Fruit fly (Drosophila melanogaster): Measurements from ENCODE around the gene CrebA.

CrebA gene

DNA sequence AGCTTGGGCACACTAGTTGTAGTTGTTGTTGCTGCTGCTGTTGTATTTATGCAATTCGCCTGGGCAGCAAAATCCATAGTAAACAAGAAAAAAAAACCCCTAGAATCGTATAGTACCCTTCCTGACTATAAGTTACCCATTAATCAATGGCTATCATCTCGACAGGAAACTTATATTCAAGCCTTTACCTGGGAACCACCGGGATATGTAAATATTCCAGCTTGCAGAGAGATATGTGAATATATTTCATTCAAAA is 28.6 kb downstream of the CrebA start:
- TF ChIP-seq CG17801 (GFP tag; optimal IDR thresholded peaks at IDR 0.05; ENCODE audit: partially characterized antibody), result no peak

DNA sequence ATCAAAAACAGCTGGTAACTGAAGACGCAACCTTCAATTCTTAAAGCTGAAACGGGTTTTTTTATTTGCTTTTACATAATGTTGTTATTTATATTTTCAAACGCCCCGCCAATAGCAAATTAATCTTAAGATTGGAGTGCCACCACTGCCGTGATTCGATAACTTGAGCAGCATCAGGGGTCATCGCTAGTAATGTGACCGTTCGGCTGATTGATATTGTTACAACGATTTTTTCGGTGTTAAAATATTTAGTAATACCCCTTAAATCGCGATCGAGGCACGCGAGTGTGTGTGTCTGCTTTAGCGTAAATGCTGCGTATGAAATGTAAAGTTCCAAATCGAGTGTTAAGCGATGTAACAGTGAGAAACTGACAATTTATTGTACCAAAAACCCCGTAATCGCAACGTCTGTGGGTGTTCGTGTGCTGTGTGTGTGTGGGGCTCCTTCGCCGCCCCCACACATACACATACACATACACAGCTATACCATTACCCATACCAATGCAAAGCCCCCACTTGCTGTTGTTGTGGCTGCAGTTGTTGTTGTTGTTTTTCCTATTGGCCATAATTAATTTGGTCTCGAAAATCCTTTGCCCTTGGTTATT is 30.7 kb downstream of the CrebA start, which contains the start of gene dop:
Gene dop, plus strand, starts transcription at position 185 of the 605 bp plus-strand sequence.
- no peak for TF ChIP-seq CG17801 (GFP tag; optimal IDR thresholded peaks at IDR 0.05; ENCODE audit: partially characterized antibody)

DNA sequence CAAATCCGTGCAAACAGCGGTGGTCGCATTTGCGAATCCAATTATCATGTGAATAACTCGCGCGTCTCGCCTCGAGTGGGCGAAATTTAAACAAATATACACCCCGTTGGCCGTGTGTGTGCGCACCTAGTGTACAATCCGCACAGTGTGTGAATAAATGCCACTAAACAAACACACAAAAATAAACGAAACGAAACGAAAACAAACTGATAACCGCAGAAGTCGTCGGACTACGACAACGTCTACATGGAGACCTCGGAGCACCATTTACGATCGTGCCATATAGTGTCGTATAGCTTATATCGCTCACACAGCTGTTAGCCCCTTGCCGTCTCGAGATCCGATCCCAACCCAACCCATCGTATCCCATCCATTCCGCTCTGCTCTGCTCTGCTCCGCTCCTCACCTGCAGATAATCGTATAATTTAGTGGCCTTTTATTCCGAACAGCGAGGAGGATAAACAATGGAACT is 31.3 kb downstream of the CrebA start:
- TF ChIP-seq CG17801 (GFP tag; optimal IDR thresholded peaks at IDR 0.05; ENCODE audit: partially characterized antibody), result peak; percentile 54

DNA sequence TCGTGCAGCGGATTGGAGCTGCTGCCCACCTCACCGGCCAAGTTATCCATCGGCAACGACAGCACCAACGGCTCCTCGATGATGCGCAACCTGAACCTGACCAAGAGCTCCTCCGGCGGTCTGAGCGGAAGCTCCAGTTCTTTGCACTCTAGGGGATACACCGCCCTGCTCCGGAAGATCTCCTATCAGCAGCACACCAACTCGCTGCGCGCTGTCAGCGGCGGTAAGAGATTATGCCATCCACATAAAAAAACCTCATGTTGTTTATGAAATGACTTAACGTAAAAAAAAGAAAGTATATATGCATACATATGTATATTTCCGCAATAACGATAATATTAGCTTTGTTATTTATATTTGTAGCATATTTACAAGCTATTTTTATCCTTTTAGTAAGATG is 33.6 kb downstream of the CrebA start:
- no peak for TF ChIP-seq CG17801 (GFP tag; optimal IDR thresholded peaks at IDR 0.05; ENCODE audit: partially characterized antibody)

DNA sequence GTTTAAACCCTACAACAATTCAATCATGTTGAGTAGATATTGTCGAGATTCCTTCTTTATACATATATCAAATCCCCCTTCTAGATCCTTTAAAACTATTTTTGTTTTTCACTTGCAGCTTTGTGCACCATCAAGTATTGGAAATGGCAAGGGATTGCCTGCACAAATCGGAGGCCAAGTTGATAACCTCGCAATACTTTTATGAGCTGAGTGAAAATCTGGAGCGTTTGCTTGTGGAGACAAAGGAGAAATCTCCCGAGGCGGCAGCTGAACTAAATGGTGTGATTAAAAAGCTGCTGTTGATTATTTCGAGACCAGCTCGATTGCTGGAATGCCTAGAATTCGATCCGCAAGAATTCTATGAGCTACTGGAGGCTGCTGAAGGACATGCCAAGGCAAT is 35.4 kb downstream of the CrebA start:
- no peak for TF ChIP-seq CG17801 (GFP tag; optimal IDR thresholded peaks at IDR 0.05; ENCODE audit: partially characterized antibody)

DNA sequence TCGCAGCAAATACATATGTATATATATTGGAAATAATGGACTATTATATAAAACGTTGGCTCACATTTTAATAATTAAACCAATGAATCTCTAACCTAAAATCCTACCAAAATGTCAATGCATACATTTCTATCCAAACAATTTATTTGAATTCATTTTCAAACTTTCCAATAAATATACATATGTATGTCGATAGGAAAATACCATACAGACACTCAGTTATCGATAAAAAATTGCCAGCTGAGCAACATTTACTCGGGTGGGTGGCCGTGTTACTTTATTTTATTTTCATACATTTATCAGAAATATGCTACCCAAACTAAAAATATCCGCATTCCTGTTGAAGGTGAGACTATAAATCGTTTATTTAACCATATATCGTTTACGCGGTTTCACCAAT is 41.2 kb downstream of the CrebA start, which contains the start of gene Ufsp2:
Gene Ufsp2, plus strand, starts transcription at position 214 of the 400 bp plus-strand sequence.
- no peak for TF ChIP-seq CG17801 (GFP tag; optimal IDR thresholded peaks at IDR 0.05; ENCODE audit: partially characterized antibody)

DNA sequence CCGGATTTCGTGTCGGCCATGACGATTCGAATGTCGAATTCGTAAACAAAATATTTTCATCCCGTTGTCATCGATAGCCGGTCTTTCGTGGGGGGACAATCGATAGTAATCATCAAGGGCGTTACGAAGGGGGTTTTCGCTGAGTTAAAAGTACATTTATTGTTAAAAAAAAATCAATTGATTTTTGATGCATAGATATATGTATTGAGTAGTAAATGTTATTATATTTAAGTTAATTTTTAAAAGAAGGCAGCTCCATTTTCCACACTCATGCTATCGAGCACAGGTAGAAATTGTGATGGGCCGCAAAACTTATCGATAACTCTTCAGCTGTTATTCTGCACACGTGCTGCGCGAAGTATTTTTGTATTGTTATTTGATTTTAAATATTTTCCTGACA is 45.3 kb downstream of the CrebA start, which contains the start of the genes mrn and CG12301:
Gene mrn, minus strand, starts transcription at position 51 of the 400 bp plus-strand sequence.
Gene CG12301, plus strand, starts transcription at position 314 of the 400 bp plus-strand sequence.
- TF ChIP-seq CG17801 (GFP tag; optimal IDR thresholded peaks at IDR 0.05; ENCODE audit: partially characterized antibody), result peak; percentile 44

DNA sequence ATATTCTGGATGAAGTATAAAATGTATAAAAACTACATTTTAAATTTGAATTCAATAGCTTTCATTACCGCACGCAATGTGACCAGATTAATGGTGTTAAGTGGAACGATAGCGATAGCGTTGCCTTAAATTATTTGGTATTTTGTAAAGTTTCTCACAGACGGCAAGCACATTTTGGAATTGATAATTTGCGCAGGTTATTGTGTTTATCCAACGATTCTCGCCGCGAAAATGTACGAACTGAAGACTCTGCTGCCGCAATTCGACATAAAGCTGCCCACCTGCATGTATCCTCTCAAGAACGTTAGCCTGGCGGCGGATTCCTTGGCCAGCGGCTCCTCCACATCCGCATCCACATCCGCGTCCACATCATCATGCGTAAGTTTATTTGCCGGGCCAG is 48.3 kb downstream of the CrebA start, which contains the start of gene AIMP2:
Gene AIMP2, plus strand, starts transcription at position 135 of the 400 bp plus-strand sequence.
- TF ChIP-seq CG17801 (GFP tag; optimal IDR thresholded peaks at IDR 0.05; ENCODE audit: partially characterized antibody), result no peak

DNA sequence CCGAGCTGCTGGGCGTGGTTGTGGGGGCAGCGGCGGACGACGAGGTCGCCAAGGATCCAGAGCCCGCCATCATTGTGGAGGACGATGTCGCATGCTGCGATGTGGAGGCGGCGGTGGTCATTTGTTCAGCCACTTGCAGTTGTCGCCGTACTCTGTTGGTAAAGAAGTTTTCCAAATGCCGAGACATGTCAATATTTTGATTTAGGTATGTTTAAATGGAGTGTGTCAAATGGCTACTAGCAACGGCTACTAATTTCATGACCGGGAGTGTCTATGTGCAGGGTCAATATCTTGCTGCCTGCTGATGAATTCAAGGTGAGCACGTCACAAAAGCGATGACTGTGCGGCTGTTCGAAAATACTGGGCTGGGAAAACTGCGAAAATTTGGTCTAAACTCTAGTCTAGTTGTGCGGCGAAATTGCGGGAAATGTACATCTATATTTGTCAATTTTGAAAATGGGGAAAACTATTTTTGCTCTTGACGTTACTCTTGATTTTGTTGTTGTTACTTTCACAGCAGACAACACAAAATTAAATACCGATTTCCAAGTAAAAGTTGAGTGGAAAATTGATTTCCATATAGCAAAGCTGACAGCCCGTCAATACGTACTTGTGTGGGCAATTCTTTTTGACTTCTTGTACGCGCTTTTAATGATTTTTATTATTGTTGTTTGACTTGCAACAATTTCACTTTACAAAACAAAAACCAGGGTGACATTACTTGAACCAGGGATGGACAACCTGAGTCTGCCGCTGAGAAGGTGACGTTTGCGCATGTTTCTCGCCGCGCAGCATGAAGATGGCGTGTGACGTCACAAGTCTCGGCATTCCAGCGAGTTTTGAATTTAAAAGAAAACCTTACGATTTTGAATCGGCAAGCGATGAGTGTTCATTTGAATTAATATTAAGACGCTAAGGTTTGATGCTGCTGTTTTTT is 52.5 kb downstream of the CrebA start, which contains the start of gene CG7656:
Gene CG7656, minus strand, starts transcription at position 731 of the 937 bp plus-strand sequence.
- no peak for TF ChIP-seq CG17801 (GFP tag; optimal IDR thresholded peaks at IDR 0.05; ENCODE audit: partially characterized antibody)

DNA sequence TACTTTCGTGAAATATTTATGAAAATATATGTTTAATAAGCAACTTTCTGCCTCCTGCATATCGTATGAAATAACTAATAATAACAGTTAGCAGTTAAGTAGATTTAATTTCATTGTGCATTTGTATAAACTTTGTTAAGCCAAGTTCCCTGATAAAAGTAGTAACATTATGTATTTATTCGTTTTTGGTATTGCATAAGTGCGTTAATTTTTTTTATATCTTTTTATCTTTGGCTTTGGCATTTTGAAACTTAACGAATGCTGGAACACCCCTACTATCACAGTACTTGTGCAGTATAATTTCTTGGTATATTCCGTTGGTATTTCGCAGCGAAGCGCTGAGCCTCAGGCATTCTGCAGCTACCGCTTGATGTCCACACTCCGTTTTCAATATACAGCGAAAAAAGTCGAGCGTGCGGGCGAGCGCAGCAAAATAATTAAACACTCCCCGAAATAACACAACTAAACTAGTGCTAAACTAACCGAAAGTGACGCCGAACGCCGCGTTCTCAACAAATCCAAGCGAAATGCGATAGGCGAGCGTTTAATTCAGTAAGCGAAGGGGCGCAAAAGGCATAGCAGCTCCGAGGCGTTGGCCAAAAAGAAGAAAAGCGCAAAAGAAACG is 53.4 kb downstream of the CrebA start, which contains the start of gene RhoGAP71E:
Gene RhoGAP71E, plus strand, starts transcription at position 347 of the 625 bp plus-strand sequence.
- TF ChIP-seq CG17801 (GFP tag; optimal IDR thresholded peaks at IDR 0.05; ENCODE audit: partially characterized antibody), result peak; percentile 69

DNA sequence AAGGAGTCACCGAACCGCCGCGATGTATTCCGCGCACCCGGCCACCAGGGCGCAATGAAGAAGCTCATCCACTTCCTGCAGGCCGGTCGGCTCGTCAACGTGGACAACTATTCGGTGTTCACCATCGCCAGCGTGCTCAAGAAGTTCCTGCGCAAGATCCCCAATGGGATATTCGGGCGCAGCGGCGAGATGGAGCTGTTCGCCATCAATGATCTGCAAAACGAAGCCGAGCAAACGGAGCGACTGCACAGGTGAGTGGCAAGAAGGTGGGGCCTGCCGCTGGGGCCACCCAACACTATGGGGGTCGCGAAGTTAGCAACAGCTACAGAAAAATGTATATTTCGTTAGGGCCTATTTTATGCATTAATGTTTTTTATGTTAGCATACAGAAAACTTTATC is 54.6 kb downstream of the CrebA start:
- TF ChIP-seq CG17801 (GFP tag; optimal IDR thresholded peaks at IDR 0.05; ENCODE audit: partially characterized antibody), result no peak

DNA sequence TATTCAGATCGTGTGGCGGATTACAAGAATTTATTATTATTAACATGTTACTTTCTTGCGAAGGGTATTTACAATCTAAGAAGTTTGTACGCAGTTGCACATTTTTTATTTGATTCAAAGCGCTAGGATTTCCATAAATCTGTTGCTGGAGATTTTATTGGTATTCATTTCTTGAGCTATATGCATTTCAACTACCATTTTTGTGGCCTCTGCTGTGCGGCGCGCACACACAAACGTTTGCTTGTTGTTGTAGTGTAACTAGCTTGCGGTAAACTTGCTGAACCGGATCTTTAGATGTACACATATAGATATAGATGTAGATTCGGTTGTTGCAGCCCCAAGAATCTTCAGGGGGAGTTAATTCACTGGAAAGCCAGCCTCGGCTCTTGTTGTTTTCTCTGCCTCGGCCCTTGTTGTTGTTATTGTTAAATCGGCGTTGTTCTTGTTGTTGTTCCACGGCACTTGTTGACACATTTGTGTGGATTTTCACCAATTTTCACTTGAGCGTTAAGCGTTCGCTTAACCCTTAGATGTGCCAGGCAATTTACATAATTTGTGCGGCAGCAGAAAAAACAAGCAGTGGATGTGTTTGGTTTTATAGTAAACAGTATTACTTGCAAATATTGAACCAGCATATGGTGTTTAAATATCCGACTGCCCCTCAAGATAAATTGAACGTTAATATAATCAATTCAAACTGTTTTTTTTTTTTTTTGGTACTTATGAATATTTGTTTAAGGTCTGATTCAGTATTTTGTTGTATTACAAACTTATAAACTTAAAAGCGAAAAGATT is 55.8 kb downstream of the CrebA start:
- TF ChIP-seq CG17801 (GFP tag; optimal IDR thresholded peaks at IDR 0.05; ENCODE audit: partially characterized antibody), result no peak

DNA sequence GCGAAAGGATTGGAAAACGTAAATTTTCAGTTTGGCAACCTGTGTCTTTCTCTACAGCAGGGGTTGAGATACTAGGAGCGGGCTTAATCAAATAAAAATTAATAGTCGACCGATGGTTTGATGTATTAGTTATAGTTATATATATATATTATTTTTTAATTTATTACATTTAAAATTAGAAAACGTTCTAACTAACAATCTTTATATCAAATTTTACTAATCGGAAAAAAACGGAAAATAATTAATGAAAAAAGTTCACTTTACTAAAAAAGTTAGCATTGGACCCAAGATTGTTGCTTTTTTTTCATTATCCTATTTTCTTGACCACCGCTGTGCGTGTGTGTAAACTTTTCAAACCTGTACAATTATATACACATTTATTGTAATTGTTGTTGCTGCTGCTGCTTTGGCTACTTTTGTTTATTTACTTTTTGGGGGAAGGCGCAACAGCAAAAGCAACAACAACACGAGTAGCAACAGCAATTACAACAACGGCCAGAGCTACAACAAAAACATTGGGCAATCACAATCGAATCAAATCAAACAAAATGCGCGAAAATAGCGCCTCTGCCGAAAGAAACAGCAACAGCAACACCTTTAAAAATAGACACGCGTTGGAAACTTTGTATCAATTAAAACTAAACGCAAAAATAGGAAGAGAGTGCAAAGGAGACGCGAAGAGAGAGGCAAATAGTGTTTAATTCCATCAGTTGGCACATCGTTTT is 57.5 kb downstream of the CrebA start:
- TF ChIP-seq CG17801 (GFP tag; optimal IDR thresholded peaks at IDR 0.05; ENCODE audit: partially characterized antibody), result no peak

DNA sequence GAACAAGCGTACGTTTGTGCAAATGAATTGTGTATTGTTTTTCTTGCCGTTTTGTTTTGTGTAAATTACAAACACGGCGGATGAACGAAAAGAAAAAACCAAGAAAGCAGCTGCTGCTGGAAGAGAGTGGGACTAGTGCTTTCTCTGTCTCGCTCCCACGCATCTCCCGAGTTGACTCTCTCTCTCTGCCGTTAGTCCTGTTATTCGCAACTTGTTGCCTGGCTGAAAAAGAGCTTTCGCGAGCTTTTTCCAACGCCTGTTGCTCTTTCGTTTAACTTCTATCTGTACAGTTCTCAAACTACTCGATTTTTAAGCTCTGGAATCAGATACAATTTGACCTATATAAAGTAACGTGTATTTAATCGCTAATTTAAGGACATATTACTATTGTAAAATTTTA is 58.2 kb downstream of the CrebA start:
- TF ChIP-seq CG17801 (GFP tag; optimal IDR thresholded peaks at IDR 0.05; ENCODE audit: partially characterized antibody), result no peak

Data from ovary, adult (tissue).